Worm (Caenorhabditis elegans) whole organism, L1 larva: ENCODE results near the gene T28D6.5.
A peak's percentile ranks its signal among the peaks of the same experiment; 100 is the strongest.

Source experiments
- Y116A8C.19 ChIP-seq: sonication (generic microtip); optimal IDR thresholded peaks from 2 replicates; lab custom pipeline; 2016; ENCODE audit warnings: missing compliant biosample characterization, missing genetic modification characterization, borderline replicate concordance
- aha-1 ChIP-seq: fragments of 150-350 bp; optimal IDR thresholded peaks from 2 replicates; lab custom pipeline; 2014; ENCODE audit warnings: missing biosample characterization, missing genetic modification characterization
- aly-2 ChIP-seq: fragments of 150-350 bp; optimal IDR thresholded peaks from 2 replicates; lab custom pipeline; 2014; ENCODE audit warnings: missing biosample characterization, missing genetic modification characterization
- ama-1 ChIP-seq: fragments of 150-350 bp; optimal IDR thresholded peaks from 2 replicates; lab custom pipeline; 2014
- blmp-1 ChIP-seq: fragments of 150-350 bp; optimal IDR thresholded peaks from 2 replicates; lab custom pipeline; 2014; ENCODE audit warnings: missing biosample characterization, missing genetic modification characterization
- ceh-63 ChIP-seq: fragments of 200-800 bp; sonication (Bioruptor generic); optimal IDR thresholded peaks from 2 replicates; lab custom pipeline; 2018; ENCODE audit warnings: mild to moderate bottlenecking, missing genetic modification characterization, missing compliant biosample characterization
- ceh-8 ChIP-seq: fragments of 200-800 bp; sonication (Bioruptor generic); optimal IDR thresholded peaks from 2 replicates; lab custom pipeline; 2018; ENCODE audit warnings: mild to moderate bottlenecking, missing genetic modification characterization, moderate library complexity, missing compliant biosample characterization
- ceh-88 ChIP-seq: fragments of 200-800 bp; sonication (Bioruptor generic); IDR thresholded peaks from 2 replicates; pipeline ENCODE4 v1.3.6; 2022; ENCODE audit warnings: missing genetic modification characterization, missing compliant biosample characterization
- dsc-1 ChIP-seq: sonication (generic microtip); optimal IDR thresholded peaks from 2 replicates; lab custom pipeline; 2016; ENCODE audit warnings: mild to moderate bottlenecking, missing genetic modification characterization, missing compliant biosample characterization
- efl-1 ChIP-seq, 4 experiments: fragments of 150-350 bp; optimal IDR thresholded peaks in 3 of 4; peaks in 1 of 4; 1 replicate in 1 of 4; 2 replicates in 3 of 4; lab custom pipeline; 2014; ENCODE audit warnings: missing biosample characterization in 2 of 4, missing genetic modification characterization in 2 of 4, missing genetic modification reagents in 2 of 4
- egl-13 ChIP-seq: sonication (generic microtip); optimal IDR thresholded peaks from 2 replicates; lab custom pipeline; 2016; ENCODE audit warnings: missing genotype, missing genetic modification reagents, missing genetic modification characterization, missing compliant biosample characterization
- elt-2 ChIP-seq: sonication (generic microtip); optimal IDR thresholded peaks from 2 replicates; lab custom pipeline; 2016; ENCODE audit warnings: missing genetic modification characterization, mild to moderate bottlenecking, inconsistent platforms, missing compliant biosample characterization, missing genetic modification reagents
- elt-3 ChIP-seq, 6 experiments: fragments of 150-350 bp in 1 of 6; sonication (generic microtip); optimal IDR thresholded peaks; 2 replicates each; lab custom pipeline; 2017 to 2018; ENCODE audit warnings: missing biosample characterization in 6 of 6, missing genetic modification characterization in 6 of 6, inconsistent platforms in 1 of 6
- ets-5 ChIP-seq: fragments of 200-800 bp; sonication (Bioruptor generic); IDR thresholded peaks from 2 replicates; pipeline ENCODE4 v1.3.6; 2022; ENCODE audit warnings: missing genetic modification characterization, missing compliant biosample characterization
- fkh-10 ChIP-seq: sonication (generic microtip); optimal IDR thresholded peaks from 2 replicates; lab custom pipeline; 2017; ENCODE audit warnings: missing biosample characterization, missing genetic modification reagents, missing genetic modification characterization
- fos-1 ChIP-seq: fragments of 150-350 bp; optimal IDR thresholded peaks from 2 replicates; lab custom pipeline; 2014; ENCODE audit warnings: missing biosample characterization, missing genetic modification characterization
- grh-1 ChIP-seq: fragments of 200-800 bp; sonication (Bioruptor generic); IDR thresholded peaks from 2 replicates; pipeline ENCODE4 v1.3.6; 2022; ENCODE audit warnings: missing genetic modification reagents, missing genetic modification characterization, missing compliant biosample characterization
- hlh-17 ChIP-seq: fragments of 200-800 bp; sonication (Bioruptor generic); optimal IDR thresholded peaks from 2 replicates; lab custom pipeline; 2018; ENCODE audit warnings: missing genetic modification characterization, mild to moderate bottlenecking, missing compliant biosample characterization, moderate library complexity, borderline replicate concordance
- hpl-2 ChIP-seq: fragments of 150-350 bp; optimal IDR thresholded peaks from 2 replicates; lab custom pipeline; 2014; ENCODE audit warnings: missing biosample characterization, missing genetic modification reagents, missing genetic modification characterization
- isw-1 ChIP-seq: fragments of 200-800 bp; sonication (Bioruptor generic); IDR thresholded peaks from 2 replicates; pipeline ENCODE4 v1.3.6; 2022; ENCODE audit warnings: missing genetic modification characterization, missing compliant biosample characterization
- lin-15B ChIP-seq: fragments of 150-350 bp; sonication (generic microtip); optimal IDR thresholded peaks from 3 replicates; lab custom pipeline; 2014; ENCODE audit warnings: missing biosample characterization, missing genetic modification characterization
- lin-39 ChIP-seq: fragments of 150-350 bp; optimal IDR thresholded peaks from 2 replicates; lab custom pipeline; 2014; ENCODE audit warnings: missing biosample characterization, missing genetic modification reagents, missing genetic modification characterization
- lsy-2 ChIP-seq, 2 experiments: fragments of 150-350 bp; optimal IDR thresholded peaks; 2 replicates each; lab custom pipeline; 2014; ENCODE audit warnings: missing biosample characterization in 2 of 2, missing genetic modification characterization in 2 of 2
- mab-9 ChIP-seq: fragments of 200-800 bp; sonication (Bioruptor generic); IDR thresholded peaks from 2 replicates; pipeline ENCODE4 v1.3.6; 2022; ENCODE audit warnings: missing genetic modification reagents, missing genetic modification characterization, missing compliant biosample characterization
- mdl-1 ChIP-seq, 2 experiments: fragments of 150-350 bp; optimal IDR thresholded peaks; 2 replicates each; lab custom pipeline; 2014 to 2017; ENCODE audit warnings: missing biosample characterization in 2 of 2, missing genetic modification characterization in 2 of 2, inconsistent platforms in 1 of 2
- nhr-20 ChIP-seq: sonication (generic microtip); optimal IDR thresholded peaks from 2 replicates; lab custom pipeline; 2016; ENCODE audit warnings: mild to moderate bottlenecking, missing genetic modification characterization, missing compliant biosample characterization
- nhr-28 ChIP-seq: fragments of 150-350 bp; optimal IDR thresholded peaks from 2 replicates; lab custom pipeline; 2014; ENCODE audit warnings: missing biosample characterization, missing genetic modification characterization
- nhr-85 ChIP-seq: sonication (generic microtip); peaks from one replicate; lab custom pipeline; 2016; ENCODE audit warnings: missing genetic modification characterization, inconsistent platforms, missing compliant biosample characterization
- nhr-90 ChIP-seq: sonication (generic microtip); optimal IDR thresholded peaks from 2 replicates; lab custom pipeline; 2016; ENCODE audit warnings: mild to moderate bottlenecking, missing genetic modification characterization, missing compliant biosample characterization; ENCODE audit not compliant: poor library complexity
- snpc-4 ChIP-seq: fragments of 150-350 bp; optimal IDR thresholded peaks from 2 replicates; lab custom pipeline; 2014; ENCODE audit warnings: missing biosample characterization, missing genetic modification characterization
- snu-23 ChIP-seq: sonication (generic microtip); optimal IDR thresholded peaks from 2 replicates; lab custom pipeline; 2016; ENCODE audit warnings: missing genetic modification characterization, missing compliant biosample characterization
- sox-4 ChIP-seq: sonication (generic microtip); optimal IDR thresholded peaks from 2 replicates; lab custom pipeline; 2016; ENCODE audit warnings: missing genetic modification characterization, missing compliant biosample characterization
- sup-37 ChIP-seq: fragments of 200-800 bp; sonication (Bioruptor generic); optimal IDR thresholded peaks from 2 replicates; lab custom pipeline; 2018; ENCODE audit warnings: mild to moderate bottlenecking, missing genetic modification characterization, missing compliant biosample characterization
- swsn-7 ChIP-seq: sonication (generic microtip); optimal IDR thresholded peaks from 2 replicates; lab custom pipeline; 2016; ENCODE audit warnings: missing genetic modification characterization, missing compliant biosample characterization
- tbx-2 ChIP-seq: sonication (generic microtip); optimal IDR thresholded peaks from 2 replicates; lab custom pipeline; 2016; ENCODE audit warnings: missing genetic modification characterization, missing compliant biosample characterization
- tlp-1 ChIP-seq: fragments of 150-350 bp; optimal IDR thresholded peaks from 2 replicates; lab custom pipeline; 2014; ENCODE audit warnings: missing biosample characterization, missing genetic modification characterization
- unc-130 ChIP-seq: fragments of 150-350 bp; optimal IDR thresholded peaks from 2 replicates; lab custom pipeline; 2017; ENCODE audit warnings: missing biosample characterization, missing genetic modification characterization, inconsistent platforms
- unc-86 ChIP-seq: sonication (generic microtip); optimal IDR thresholded peaks from 2 replicates; lab custom pipeline; 2016; ENCODE audit warnings: missing genetic modification characterization, missing compliant biosample characterization
- unc-98 ChIP-seq: fragments of 200-800 bp; sonication (Bioruptor generic); IDR thresholded peaks from 2 replicates; pipeline ENCODE4 v1.3.6; 2022; ENCODE audit warnings: missing genetic modification characterization, missing compliant biosample characterization
- xbp-1 ChIP-seq: sonication (generic microtip); optimal IDR thresholded peaks from 2 replicates; lab custom pipeline; 2016; ENCODE audit warnings: missing genetic modification characterization, missing compliant biosample characterization
- ztf-11 ChIP-seq, 2 experiments: sonication (generic microtip); optimal IDR thresholded peaks; 2 replicates each; lab custom pipeline; 2016 to 2017; ENCODE audit warnings: missing genetic modification characterization in 2 of 2, missing biosample characterization in 1 of 2, missing compliant biosample characterization in 1 of 2

T28D6.5 gene

DNA sequence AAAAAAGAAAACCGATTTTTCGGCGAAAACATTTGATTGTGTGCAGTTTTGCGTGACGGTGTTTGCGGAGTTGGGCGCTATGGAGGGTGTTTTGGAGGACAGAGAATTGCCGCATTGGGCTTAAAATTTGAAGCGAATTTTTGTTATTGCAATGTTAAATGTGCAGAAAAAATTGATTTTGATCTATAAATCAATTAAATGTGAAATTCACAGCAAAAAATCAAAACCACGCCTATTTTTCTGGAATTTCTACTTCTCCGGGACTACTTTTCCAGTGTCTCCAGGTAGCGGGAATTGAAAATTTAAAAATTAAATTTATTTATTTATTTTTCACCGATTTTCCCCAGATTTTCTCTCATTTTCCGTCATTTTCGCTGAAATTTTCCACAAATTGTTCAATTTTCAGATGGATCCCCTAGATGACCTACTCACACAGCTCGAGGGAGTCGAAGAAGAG lies 16.3 kb upstream of the T28D6.5 start, which contains the start of gene mcm-10 (continued):
- TF ChIP-seq aha-1 (tag; lab: Kevin White, UChicago) (no peak), nhr-28 (tag; lab: Kevin White, UChicago) (no peak), blmp-1 (tag; lab: Kevin White, UChicago) (peak; percentile 17), ama-1 (lab: Kevin White, UChicago) (no peak), egl-13 (tag; lab: Kevin White, UChicago) (peak; percentile 86), ets-5 (GFP tag; lab: Robert Waterston, UW) (no peak), ceh-8 (GFP tag; lab: Kevin White, UChicago) (peak; percentile 62), fkh-10 (GFP tag; lab: Kevin White, UChicago) (peak; percentile 68), hlh-17 (GFP tag; lab: Kevin White, UChicago) (no peak), hpl-2 (GFP tag; lab: Kevin White, UChicago) (peak; percentile 19), tlp-1 (no peak), tbx-2 (tag; lab: Kevin White, UChicago) (peak; percentile 91), Y116A8C.19 (peak; percentile 71), lin-15B (tag; lab: Kevin White, UChicago) (peak; percentile 36), mdl-1 (tag; optimal IDR thresholded peaks at IDR 0.05; lab: Kevin White, UChicago) (peak in 1 of 2 experiments; percentile 20), nhr-90 (peak; percentile 92), mab-9 (peak; percentile 50; the same call in 1 of the 2 replicates), sox-4 (peak; percentile 91), nhr-85 (peak; percentile 95), ceh-63 (GFP tag; lab: Kevin White, UChicago) (peak; percentile 91), dsc-1 (tag; lab: Kevin White, UChicago) (peak; percentile 89), efl-1 (optimal IDR thresholded peaks at IDR 0.05; lab: Kevin White, UChicago) (peak; percentile 89 to 93), efl-1 (GFP tag; optimal IDR thresholded peaks at IDR 0.05 in 1 of 2; lab: Kevin White, UChicago) (peak; percentile 89 to 98), snpc-4 (tag; lab: Kevin White, UChicago) (peak; percentile 77), elt-3 (tag; optimal IDR thresholded peaks at IDR 0.05; lab: Kevin White, UChicago) (peak in 1 of 6 experiments; percentile 46), ztf-11 (tag; optimal IDR thresholded peaks at IDR 0.05; lab: Kevin White, UChicago) (peak in 1 of 2 experiments; percentile 90), elt-2 (tag; lab: Kevin White, UChicago) (peak; percentile 65), xbp-1 (tag; lab: Kevin White, UChicago) (peak; percentile 89), unc-98 (GFP tag; lab: Robert Waterston, UW) (peak; percentile 77), grh-1 (peak; percentile 55), sup-37 (peak; percentile 2), swsn-7 (peak; percentile 84), snu-23 (GFP tag; lab: Kevin White, UChicago) (peak; percentile 92), unc-86 (tag; lab: Kevin White, UChicago) (peak; percentile 82), lsy-2 (tag; optimal IDR thresholded peaks at IDR 0.05; lab: Kevin White, UChicago) (peak; percentile 66 to 82), unc-130 (peak; percentile 41), nhr-20 (tag; lab: Kevin White, UChicago) (peak; percentile 87), aly-2 (peak; percentile 75), ceh-88 (GFP tag; lab: Robert Waterston, UW) (peak; percentile 77), isw-1 (GFP tag; lab: Robert Waterston, UW) (peak; percentile 80), lin-39 (tag; lab: Kevin White, UChicago) (no peak), fos-1 (tag; lab: Kevin White, UChicago) (peak; percentile 52)

DNA sequence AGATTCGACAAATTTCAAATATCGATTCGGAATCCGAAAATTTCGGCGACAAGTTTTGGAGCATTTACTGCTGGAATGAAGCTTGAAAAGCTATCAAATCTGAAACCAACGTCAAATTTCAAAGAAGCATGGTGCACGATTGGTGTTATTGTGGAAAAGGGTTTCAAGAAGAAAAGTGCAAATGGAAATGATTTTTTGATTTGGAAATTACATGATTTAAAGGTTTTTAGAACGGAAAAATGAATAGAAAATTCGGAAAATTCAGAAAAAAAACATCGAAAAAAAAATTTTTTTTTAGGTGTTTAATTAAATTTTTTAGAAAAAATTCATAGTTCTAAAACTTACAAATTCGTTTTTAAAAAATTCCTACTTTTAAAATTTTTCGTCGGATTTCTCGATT lies 15.4 kb upstream of the T28D6.5 start, which contains the start of gene teg-1:
Gene teg-1 (minus strand): TSS at position 101 of the 400 bp plus-strand sequence.
- TF ChIP-seq lsy-2 (tag; optimal IDR thresholded peaks at IDR 0.05; lab: Kevin White, UChicago) (no peak), efl-1 (optimal IDR thresholded peaks at IDR 0.05; lab: Kevin White, UChicago) (no peak), efl-1 (GFP tag; optimal IDR thresholded peaks at IDR 0.05 in 1 of 2; lab: Kevin White, UChicago) (peak in 1 of 2 experiments; percentile 62)
